Worm (Caenorhabditis elegans) whole organism, early embryonic: ENCODE results near the gene tbcc-1.

Experiments used
- ama-1 ChIP-seq: fragments of 150-350 bp; optimal IDR thresholded peaks from 2 replicates; lab custom pipeline; 2014
- ceh-36 ChIP-seq: sonication (generic microtip); optimal IDR thresholded peaks from 2 replicates; lab custom pipeline; 2016; ENCODE audit warnings: missing genetic modification characterization, inconsistent platforms, missing compliant biosample characterization
- scrt-1 ChIP-seq: fragments of 200-800 bp; sonication (Bioruptor generic); IDR thresholded peaks from 2 replicates; pipeline ENCODE4 v1.3.6; 2022; ENCODE audit warnings: missing genetic modification characterization, missing compliant biosample characterization

DNA sequence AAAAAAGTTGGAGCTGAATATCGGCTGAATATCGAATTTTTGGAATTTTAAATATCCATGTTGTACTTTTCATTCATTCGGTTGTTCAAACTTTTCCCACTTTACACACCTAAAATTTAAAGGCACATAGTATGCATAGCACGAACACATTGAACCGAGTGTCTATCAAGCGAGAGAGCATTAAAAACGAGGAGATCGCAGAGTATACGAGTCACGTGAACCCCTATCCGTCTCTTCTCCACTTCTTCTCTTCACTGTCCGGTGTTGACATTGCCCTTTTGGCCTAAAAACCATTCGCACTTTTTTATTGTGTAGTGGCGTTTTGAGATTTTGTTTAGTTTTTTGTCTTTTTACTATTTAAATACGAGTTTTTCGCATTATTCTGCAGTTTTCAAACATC, 16.2 kb downstream of the tbcc-1 start:
- no peak for TF ChIP-seq scrt-1 (GFP tag; lab: Robert Waterston, UW)
- no peak for TF ChIP-seq ceh-36 (tag; lab: Kevin White, UChicago)
- TF ChIP-seq ama-1, result no peak
